Fruit fly (Drosophila melanogaster) whole organism, wandering third instar larva: ENCODE results near the gene CG14071.

ENCODE experiments used
- CG32264 ChIP-seq: fragments of 200-800 bp; sonication (Bioruptor generic); optimal IDR thresholded peaks from 2 replicates; lab custom pipeline; 2016; ENCODE audit warnings: missing biosample characterization, missing genetic modification characterization
- CG9705 ChIP-seq: fragments of 200-800 bp; sonication (Bioruptor generic); optimal IDR thresholded peaks from 2 replicates; lab custom pipeline; 2018; ENCODE audit warnings: missing biosample characterization, mild to moderate bottlenecking, missing genetic modification characterization
- Dfd ChIP-seq: fragments of >200 bp; optimal IDR thresholded peaks from 2 replicates; lab custom pipeline; 2017; ENCODE audit warnings: missing biosample characterization, missing genetic modification characterization
- Dif ChIP-seq: fragments of 200-275, 200-300 bp; sonication (Bioruptor generic); optimal IDR thresholded peaks from 2 replicates; lab custom pipeline; 2018; ENCODE audit warnings: missing biosample characterization, missing genetic modification characterization; ENCODE audit not compliant: partially characterized antibody
- GATAd ChIP-seq: sonication (Bioruptor generic); optimal IDR thresholded peaks from 2 replicates; lab custom pipeline; 2016; ENCODE audit warnings: missing biosample characterization, missing genetic modification characterization
- HLH106 ChIP-seq: fragments of 200-800 bp; optimal IDR thresholded peaks from 3 replicates; lab custom pipeline; 2019; ENCODE audit warnings: missing biosample characterization, mild to moderate bottlenecking, missing genetic modification characterization, moderate library complexity
- Hnf4 ChIP-seq: fragments of 200-800 bp; sonication (Bioruptor generic); optimal IDR thresholded peaks from 2 replicates; lab custom pipeline; 2016; ENCODE audit warnings: missing biosample characterization, mild to moderate bottlenecking, missing genetic modification characterization
- Hr78 ChIP-seq: fragments of >200 bp; optimal IDR thresholded peaks from 2 replicates; lab custom pipeline; 2017; ENCODE audit warnings: missing biosample characterization, missing genetic modification characterization
- Hr83 ChIP-seq: fragments of 200-300 bp; sonication (Bioruptor generic); optimal IDR thresholded peaks from 2 replicates; lab custom pipeline; 2016; ENCODE audit warnings: missing biosample characterization, mild to moderate bottlenecking, missing genetic modification characterization, moderate library complexity; ENCODE audit not compliant: poor library complexity, severe bottlenecking
- Mio ChIP-seq: sonication (Bioruptor generic); optimal IDR thresholded peaks from 2 replicates; lab custom pipeline; 2016; ENCODE audit warnings: missing biosample characterization, missing genetic modification characterization
- Myc ChIP-seq: fragments of >200 bp; optimal IDR thresholded peaks from 2 replicates; lab custom pipeline; 2017
- N ChIP-seq: fragments of >200 bp; optimal IDR thresholded peaks from 2 replicates; lab custom pipeline; 2018; ENCODE audit warnings: missing biosample characterization, missing external identifiers, missing genetic modification characterization
- OdsH ChIP-seq: fragments of 200-800 bp; sonication (Bioruptor generic); optimal IDR thresholded peaks from 2 replicates; lab custom pipeline; 2016; ENCODE audit warnings: missing biosample characterization, mild to moderate bottlenecking, missing genetic modification characterization
- Vsx2 ChIP-seq: fragments of 200-300, 225-300 bp; sonication (Bioruptor generic); optimal IDR thresholded peaks from 2 replicates; lab custom pipeline; 2018; ENCODE audit warnings: missing biosample characterization, missing genetic modification characterization; ENCODE audit not compliant: partially characterized antibody
- brk ChIP-seq: fragments of 200-800 bp; sonication (Bioruptor generic); optimal IDR thresholded peaks from 2 replicates; lab custom pipeline; 2016; ENCODE audit warnings: missing biosample characterization, mild to moderate bottlenecking, missing genetic modification characterization
- dl ChIP-seq, 2 experiments: fragments of 175-275, 200-275 bp in 1 of 2; fragments of 200-275 bp in 1 of 2; sonication (Bioruptor generic); optimal IDR thresholded peaks; lab custom pipeline; 2018; ENCODE audit warnings: mild to moderate bottlenecking in 2 of 2, missing biosample characterization in 2 of 2, missing genetic modification characterization in 2 of 2, moderate library complexity in 2 of 2; ENCODE audit not compliant: partially characterized antibody in 2 of 2, insufficient read depth in 1 of 2
- dmrt93B ChIP-seq: fragments of 200-800 bp; sonication (Bioruptor generic); optimal IDR thresholded peaks from 2 replicates; lab custom pipeline; 2018; ENCODE audit warnings: missing biosample characterization, mild to moderate bottlenecking, missing genetic modification characterization
- dsf ChIP-seq: sonication (Bioruptor generic); optimal IDR thresholded peaks from 2 replicates; lab custom pipeline; 2016; ENCODE audit warnings: missing biosample characterization, missing genetic modification characterization, borderline replicate concordance
- ey ChIP-seq: fragments of 200-800 bp; sonication (Bioruptor generic); optimal IDR thresholded peaks from 2 replicates; lab custom pipeline; 2016; ENCODE audit warnings: missing biosample characterization, missing genetic modification characterization
- fru ChIP-seq: fragments of 200-800 bp; sonication (Bioruptor generic); optimal IDR thresholded peaks from 3 replicates; lab custom pipeline; 2016; ENCODE audit warnings: missing biosample characterization, mild to moderate bottlenecking, missing genetic modification characterization
- h ChIP-seq: fragments of 200-800 bp; sonication (Bioruptor generic); optimal IDR thresholded peaks from 3 replicates; lab custom pipeline; 2016; ENCODE audit warnings: missing biosample characterization, mild to moderate bottlenecking, missing genetic modification characterization
- jim ChIP-seq: fragments of 175-275, 200-325 bp; sonication (Bioruptor generic); optimal IDR thresholded peaks from 2 replicates; lab custom pipeline; 2016; ENCODE audit warnings: missing biosample characterization, mild to moderate bottlenecking, missing genetic modification characterization
- lola ChIP-seq: fragments of >200 bp; optimal IDR thresholded peaks from 2 replicates; lab custom pipeline; 2017; ENCODE audit warnings: missing biosample characterization, missing genetic modification characterization
- pan ChIP-seq: fragments of >200 bp; optimal IDR thresholded peaks from 2 replicates; lab custom pipeline; 2017
- psq ChIP-seq: fragments of 200-800 bp; sonication (Bioruptor generic); optimal IDR thresholded peaks from 3 replicates; lab custom pipeline; 2017; ENCODE audit warnings: missing biosample characterization, mild to moderate bottlenecking, missing genetic modification characterization, moderate library complexity
- sv ChIP-seq: fragments of 200-800 bp; sonication (Bioruptor generic); optimal IDR thresholded peaks from 3 replicates; lab custom pipeline; 2016; ENCODE audit warnings: missing biosample characterization, missing genetic modification characterization
- tai ChIP-seq: sonication (Bioruptor generic); optimal IDR thresholded peaks from 2 replicates; lab custom pipeline; 2016; ENCODE audit warnings: missing biosample characterization, missing genetic modification characterization
- usp ChIP-seq: fragments of >200 bp; optimal IDR thresholded peaks from 2 replicates; lab custom pipeline; 2017; ENCODE audit warnings: missing biosample characterization, missing genetic modification characterization
- woc ChIP-seq: sonication (Bioruptor generic); optimal IDR thresholded peaks from 2 replicates; lab custom pipeline; 2016; ENCODE audit warnings: missing biosample characterization, mild to moderate bottlenecking, missing genetic modification characterization

Gene CG14071

DNA sequence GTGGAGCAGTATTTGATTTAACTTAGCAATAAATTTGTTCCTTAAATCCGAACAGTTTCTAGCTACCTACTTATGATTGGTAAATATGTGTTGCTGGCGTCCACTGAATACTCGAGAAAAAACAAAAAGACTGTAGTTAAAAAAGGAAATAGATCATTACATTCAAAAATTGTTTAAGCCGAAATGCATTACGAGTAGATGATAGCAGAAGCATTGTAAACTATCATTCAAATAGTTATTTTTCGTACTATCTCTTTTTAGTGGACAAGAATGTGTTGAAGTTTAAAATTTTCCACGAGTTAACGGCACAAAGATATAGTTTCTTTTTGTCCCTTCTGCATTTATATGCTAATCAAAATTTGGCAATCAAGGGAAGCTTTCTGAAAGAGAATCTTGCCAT is at the start of gene CG14071:
Gene CG14071, minus strand, starts transcription at position 101 of the 400 bp plus-strand sequence.
- TF ChIP-seq Mio (GFP tag; lab: Kevin White, UChicago) (no peak), woc (GFP tag; lab: Kevin White, UChicago) (no peak), ey (GFP tag; lab: Kevin White, UChicago) (no peak), lola (GFP tag; lab: Kevin White, UChicago) (no peak), OdsH (GFP tag; lab: Kevin White, UChicago) (no peak)

DNA sequence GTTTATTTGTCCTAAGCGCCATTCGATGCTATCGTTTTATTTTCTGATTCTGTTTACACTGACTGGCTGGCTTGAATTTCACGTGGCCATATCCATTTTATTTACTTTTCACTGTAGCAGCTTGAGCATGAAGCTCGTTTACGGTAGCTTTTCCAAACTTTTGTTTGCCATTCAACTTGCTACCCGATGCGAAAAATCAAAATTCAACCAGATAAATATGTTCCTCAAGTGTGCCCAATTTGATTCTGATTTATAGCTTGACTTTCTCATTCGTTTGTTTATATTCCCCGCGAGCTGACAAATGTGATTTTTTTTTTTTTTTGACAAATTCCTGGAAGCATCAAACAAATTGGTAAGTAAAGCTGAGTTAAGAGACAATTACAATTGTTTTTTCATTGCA is 47.6 kb upstream of the CG14071 start, which contains the start of gene CG14072:
Gene CG14072, plus strand, starts transcription at position 301 of the 400 bp plus-strand sequence.
- TF ChIP-seq dl (GFP tag; optimal IDR thresholded peaks at IDR 0.05; lab: Kevin White, UChicago; ENCODE audit: insufficient read depth in 1 of 2, partially characterized antibody in 2 of 2) (no peak), CG9705 (GFP tag; lab: Kevin White, UChicago) (no peak), GATAd (GFP tag; lab: Kevin White, UChicago) (no peak), Myc (lab: Kevin White, UChicago) (no peak), woc (GFP tag; lab: Kevin White, UChicago) (no peak), Dfd (GFP tag; lab: Kevin White, UChicago) (no peak), jim (GFP tag; lab: Kevin White, UChicago) (no peak), CG32264 (GFP tag; lab: Kevin White, UChicago) (no peak)

DNA sequence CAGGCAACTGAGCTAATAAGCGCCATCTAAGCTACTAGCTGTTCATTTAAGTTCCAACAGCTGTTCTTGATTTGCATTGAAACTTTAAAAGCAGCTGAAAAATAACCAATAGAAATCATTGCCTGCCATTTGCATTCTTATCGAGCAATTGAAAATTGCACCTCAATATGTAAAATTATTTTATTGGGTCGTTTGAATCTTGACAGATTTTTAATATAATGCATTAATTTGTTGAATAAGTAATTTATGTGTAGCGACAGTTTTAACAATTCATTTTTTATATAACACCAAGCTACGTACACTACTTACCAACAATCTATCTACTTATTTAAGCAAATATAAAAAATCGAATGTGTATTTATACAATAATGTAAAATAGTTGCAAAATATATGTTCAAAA is 21.8 kb upstream of the CG14071 start, which contains the start of gene CG14069:
Gene CG14069, minus strand, starts transcription at position 101 of the 400 bp plus-strand sequence.
- TF ChIP-seq brk (GFP tag; lab: Kevin White, UChicago) (no peak), fru (GFP tag; lab: Kevin White, UChicago) (no peak), Hr83 (GFP tag; lab: Kevin White, UChicago) (no peak), CG9705 (GFP tag; lab: Kevin White, UChicago) (no peak), psq (no peak), Vsx2 (GFP tag; lab: Kevin White, UChicago) (no peak), HLH106 (no peak), h (GFP tag; lab: Kevin White, UChicago) (no peak), dl (GFP tag; optimal IDR thresholded peaks at IDR 0.05; lab: Kevin White, UChicago; ENCODE audit: insufficient read depth in 1 of 2, partially characterized antibody in 2 of 2) (no peak), lola (GFP tag; lab: Kevin White, UChicago) (no peak), sv (no peak), Myc (lab: Kevin White, UChicago) (no peak), dmrt93B (GFP tag; lab: Kevin White, UChicago) (no peak), Hr78 (no peak), Dfd (GFP tag; lab: Kevin White, UChicago) (no peak), woc (GFP tag; lab: Kevin White, UChicago) (no peak), CG32264 (GFP tag; lab: Kevin White, UChicago) (no peak), Dif (GFP tag; lab: Kevin White, UChicago) (no peak)

DNA sequence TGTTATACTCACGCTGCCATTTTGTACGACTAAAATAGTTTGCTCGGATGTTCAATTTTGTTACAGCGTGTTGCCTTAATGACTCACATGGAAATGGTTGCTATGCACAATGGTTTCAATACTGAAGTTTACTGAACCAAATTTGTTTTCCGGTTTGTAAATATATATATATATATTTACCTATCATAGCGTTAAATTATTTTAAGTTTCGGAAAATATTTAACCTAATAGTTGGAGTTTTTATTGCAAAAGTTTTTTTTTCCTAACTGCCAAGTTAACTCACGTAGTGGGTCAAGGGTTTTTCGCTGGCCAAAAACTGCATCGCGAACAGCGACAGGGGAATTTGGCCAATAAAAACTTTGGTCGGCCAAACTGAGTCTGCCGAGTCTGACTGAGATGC is 20.1 kb upstream of the CG14071 start, which contains the start of gene CG7309:
Gene CG7309, minus strand, starts transcription at position 101 of the 400 bp plus-strand sequence.
- TF ChIP-seq Hnf4 (GFP tag; lab: Kevin White, UChicago) (no peak), psq (no peak), Vsx2 (GFP tag; lab: Kevin White, UChicago) (no peak), ey (GFP tag; lab: Kevin White, UChicago) (no peak), Mio (GFP tag; lab: Kevin White, UChicago) (no peak), fru (GFP tag; lab: Kevin White, UChicago) (no peak), h (GFP tag; lab: Kevin White, UChicago) (no peak), sv (no peak), dl (GFP tag; optimal IDR thresholded peaks at IDR 0.05; lab: Kevin White, UChicago; ENCODE audit: insufficient read depth in 1 of 2, partially characterized antibody in 2 of 2) (no peak), brk (GFP tag; lab: Kevin White, UChicago) (no peak), HLH106 (no peak), pan (lab: Kevin White, UChicago) (no peak), tai (GFP tag; lab: Kevin White, UChicago) (no peak), dmrt93B (GFP tag; lab: Kevin White, UChicago) (no peak), N (GFP tag; lab: Kevin White, UChicago) (no peak), dsf (GFP tag; lab: Kevin White, UChicago) (no peak)
- TF ChIP-seq, all 38 proteins: peak for 0

DNA sequence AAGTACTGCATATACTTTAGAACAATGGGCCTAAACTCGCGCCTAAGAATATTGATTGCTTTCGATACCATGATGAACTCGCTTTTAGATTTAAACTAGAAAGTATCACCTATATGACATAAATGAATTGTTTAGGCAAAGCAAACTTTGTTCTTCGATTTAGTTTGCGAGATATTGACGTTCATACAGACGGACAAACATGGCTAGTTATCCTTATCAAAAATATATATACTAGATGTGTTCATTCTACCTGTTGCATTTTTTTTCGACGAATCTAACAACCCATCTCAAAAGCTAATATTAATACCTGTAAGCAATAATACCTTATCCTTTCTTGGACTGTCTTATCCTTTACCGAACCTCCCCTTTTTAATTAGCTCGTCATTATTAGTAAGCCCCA is 13.0 kb upstream of the CG14071 start, which contains the start of gene CG14070:
Gene CG14070, minus strand, starts transcription at position 101 of the 400 bp plus-strand sequence.
- TF ChIP-seq usp, result no peak
- TF ChIP-seq lola (GFP tag; lab: Kevin White, UChicago), result no peak
